Worm (Caenorhabditis elegans) whole organism, L3 larva: ENCODE measurements around the gene his-42.

Experiments
- R02D3.7 ChIP-seq: fragments of 150-350 bp; optimal IDR thresholded peaks from 2 replicates; lab custom pipeline; 2014; ENCODE audit warnings: missing biosample characterization, missing genetic modification characterization
- ama-1 ChIP-seq: fragments of 150-350 bp; optimal IDR thresholded peaks from 2 replicates; lab custom pipeline; 2018
- ceh-16 ChIP-seq: sonication (generic microtip); optimal IDR thresholded peaks from 2 replicates; lab custom pipeline; 2017; ENCODE audit warnings: missing biosample characterization, missing genetic modification characterization
- ceh-28 ChIP-seq: fragments of 150-350 bp; optimal IDR thresholded peaks from 2 replicates; lab custom pipeline; 2014; ENCODE audit warnings: missing biosample characterization, missing genetic modification reagents, missing genetic modification characterization
- ceh-82 ChIP-seq: fragments of 150-350 bp; optimal IDR thresholded peaks from 2 replicates; lab custom pipeline; 2014; ENCODE audit warnings: missing biosample characterization, missing genetic modification characterization
- ceh-9 ChIP-seq: sonication (generic microtip); optimal IDR thresholded peaks from 2 replicates; lab custom pipeline; 2018; ENCODE audit warnings: missing biosample characterization, missing genetic modification characterization
- egl-27 ChIP-seq: sonication (generic microtip); optimal IDR thresholded peaks from 4 replicates; lab custom pipeline; 2017; ENCODE audit warnings: missing biosample characterization, missing genetic modification reagents, missing genetic modification characterization
- egl-5 ChIP-seq: fragments of 150-350 bp; optimal IDR thresholded peaks from 2 replicates; lab custom pipeline; 2017; ENCODE audit warnings: missing biosample characterization, missing genetic modification reagents, missing genetic modification characterization, inconsistent platforms
- elt-1 ChIP-seq: fragments of 150-350 bp; optimal IDR thresholded peaks from 2 replicates; lab custom pipeline; 2014; ENCODE audit warnings: missing biosample characterization, missing genetic modification characterization
- elt-2 ChIP-seq: sonication (generic microtip); optimal IDR thresholded peaks from 2 replicates; lab custom pipeline; 2016; ENCODE audit warnings: missing genetic modification reagents, mild to moderate bottlenecking, missing genetic modification characterization, missing compliant biosample characterization
- elt-3 ChIP-seq, 3 experiments: fragments of 150-350 bp in 1 of 3; sonication (generic microtip) in 2 of 3; optimal IDR thresholded peaks; 2 replicates in 2 of 3; 4 replicates in 1 of 3; lab custom pipeline; 2014 to 2017; ENCODE audit warnings: missing biosample characterization in 3 of 3, missing genetic modification characterization in 3 of 3
- eor-1 ChIP-seq, 2 experiments: fragments of 150-350 bp; optimal IDR thresholded peaks; 2 replicates each; lab custom pipeline; 2014 to 2018; ENCODE audit warnings: missing biosample characterization in 2 of 2, missing genetic modification characterization in 2 of 2
- fkh-10 ChIP-seq: sonication (generic microtip); optimal IDR thresholded peaks from 2 replicates; lab custom pipeline; 2017; ENCODE audit warnings: missing biosample characterization, missing genetic modification reagents, missing genetic modification characterization
- fkh-2 ChIP-seq: fragments of 150-350 bp; optimal IDR thresholded peaks from 2 replicates; lab custom pipeline; 2014; ENCODE audit warnings: missing biosample characterization, missing genetic modification reagents, missing genetic modification characterization
- fos-1 ChIP-seq: fragments of 150-350 bp; optimal IDR thresholded peaks from 2 replicates; lab custom pipeline; 2014; ENCODE audit warnings: missing biosample characterization, missing genetic modification characterization
- jun-1 ChIP-seq: fragments of 150-350 bp; optimal IDR thresholded peaks from 2 replicates; lab custom pipeline; 2014; ENCODE audit warnings: missing biosample characterization, missing genetic modification reagents, missing genetic modification characterization
- lin-39 ChIP-seq: fragments of 150-350 bp; optimal IDR thresholded peaks from 2 replicates; lab custom pipeline; 2018; ENCODE audit warnings: missing biosample characterization, missing genetic modification reagents, missing genetic modification characterization
- lsy-12 ChIP-seq: sonication (generic microtip); optimal IDR thresholded peaks from 2 replicates; lab custom pipeline; 2016; ENCODE audit warnings: mild to moderate bottlenecking, missing genetic modification characterization, missing compliant biosample characterization
- mml-1 ChIP-seq: fragments of 150-350 bp; sonication (generic microtip); optimal IDR thresholded peaks from 3 replicates; lab custom pipeline; 2014; ENCODE audit warnings: missing biosample characterization, missing genetic modification characterization
- nhr-11 ChIP-seq: fragments of 150-350 bp; optimal IDR thresholded peaks from 2 replicates; lab custom pipeline; 2014; ENCODE audit warnings: missing biosample characterization, missing genetic modification characterization
- nhr-12 ChIP-seq: fragments of 150-350 bp; optimal IDR thresholded peaks from 2 replicates; lab custom pipeline; 2014; ENCODE audit warnings: missing biosample characterization, missing genetic modification characterization
- nhr-23 ChIP-seq: fragments of 150-350 bp; optimal IDR thresholded peaks from 2 replicates; lab custom pipeline; 2014; ENCODE audit warnings: missing biosample characterization, missing genetic modification reagents, missing genetic modification characterization
- nhr-237 ChIP-seq: fragments of 150-350 bp; optimal IDR thresholded peaks from 2 replicates; lab custom pipeline; 2014; ENCODE audit warnings: missing biosample characterization, missing genetic modification characterization
- nhr-25 ChIP-seq: sonication (generic microtip); optimal IDR thresholded peaks from 2 replicates; lab custom pipeline; 2017; ENCODE audit warnings: missing biosample characterization, missing genetic modification characterization
- nhr-43 ChIP-seq: sonication (generic microtip); optimal IDR thresholded peaks from 2 replicates; lab custom pipeline; 2016; ENCODE audit warnings: mild to moderate bottlenecking, missing genetic modification characterization, missing compliant biosample characterization; ENCODE audit not compliant: poor library complexity, severe bottlenecking
- nhr-76 ChIP-seq: fragments of 150-350 bp; sonication (generic microtip); optimal IDR thresholded peaks from 5 replicates; lab custom pipeline; 2014; ENCODE audit warnings: missing biosample characterization, missing genetic modification characterization
- nhr-77 ChIP-seq: fragments of 150-350 bp; optimal IDR thresholded peaks from 2 replicates; lab custom pipeline; 2014; ENCODE audit warnings: missing biosample characterization, missing genetic modification characterization
- pha-4 ChIP-seq: fragments of 150-350 bp; optimal IDR thresholded peaks from 2 replicates; lab custom pipeline; 2014; ENCODE audit warnings: missing biosample characterization, missing genetic modification reagents, missing genetic modification characterization
- sea-2 ChIP-seq: fragments of 150-350 bp; sonication (generic microtip); optimal IDR thresholded peaks from 4 replicates; lab custom pipeline; 2014; ENCODE audit warnings: missing biosample characterization, missing genetic modification reagents, missing genetic modification characterization
- skn-1 ChIP-seq: fragments of 150-350 bp; optimal IDR thresholded peaks from 2 replicates; lab custom pipeline; 2014; ENCODE audit warnings: missing biosample characterization, missing genetic modification characterization
- snpc-4 ChIP-seq: fragments of 150-350 bp; optimal IDR thresholded peaks from 2 replicates; lab custom pipeline; 2014; ENCODE audit warnings: missing biosample characterization, missing genetic modification characterization
- unc-39 ChIP-seq: sonication (generic microtip); optimal IDR thresholded peaks from 4 replicates; lab custom pipeline; 2017; ENCODE audit warnings: missing biosample characterization, missing genetic modification characterization
- unc-62 ChIP-seq: fragments of 150-350 bp; sonication (generic microtip); optimal IDR thresholded peaks from 4 replicates; lab custom pipeline; 2014; ENCODE audit warnings: missing biosample characterization, missing genetic modification reagents, missing genetic modification characterization
- zag-1 ChIP-seq: fragments of 150-350 bp; optimal IDR thresholded peaks from 2 replicates; lab custom pipeline; 2014; ENCODE audit warnings: missing biosample characterization, missing genetic modification characterization
- ztf-11 ChIP-seq: fragments of 150-350 bp; optimal IDR thresholded peaks from 2 replicates; lab custom pipeline; 2014; ENCODE audit warnings: missing biosample characterization, missing genetic modification characterization

his-42 gene

DNA sequence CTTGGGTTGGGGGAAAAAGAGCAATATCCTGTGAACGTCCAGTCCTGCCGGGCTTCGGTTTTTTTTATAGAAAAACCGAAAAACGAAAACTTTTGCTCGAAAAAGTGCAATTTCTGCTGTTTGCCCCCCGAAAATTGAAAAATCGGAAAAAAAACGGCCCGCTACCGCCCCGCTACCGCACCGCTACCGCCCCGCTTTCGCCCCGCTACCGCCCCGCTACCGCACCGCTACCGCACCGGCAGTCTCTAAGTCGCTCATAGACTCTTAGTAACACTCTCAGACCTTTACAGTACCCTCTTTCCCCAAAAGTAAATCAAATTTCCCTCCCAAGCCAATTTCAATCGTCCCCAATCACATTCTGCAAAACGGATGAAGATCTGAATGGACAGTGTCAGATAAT is 33.3 kb downstream of the his-42 start:
- TF ChIP-seq unc-39 = no peak
- TF ChIP-seq zag-1 (tag; lab: Kevin White, UChicago) = no peak
- no peak for TF ChIP-seq skn-1
- no peak for TF ChIP-seq ceh-16 (tag; lab: Kevin White, UChicago)
- no peak for TF ChIP-seq egl-27 (tag; lab: Kevin White, UChicago)
- TF ChIP-seq nhr-23 = no peak
- TF ChIP-seq jun-1 (tag; lab: Kevin White, UChicago) = no peak
- no peak for TF ChIP-seq nhr-12 (tag; lab: Kevin White, UChicago)
- TF ChIP-seq ama-1 (lab: Kevin White, UChicago) = no peak
- no peak for TF ChIP-seq R02D3.7 (tag; lab: Kevin White, UChicago)
- no peak for TF ChIP-seq nhr-25
- no peak for TF ChIP-seq fos-1 (tag; lab: Kevin White, UChicago)
- no peak for TF ChIP-seq pha-4 (tag; lab: Kevin White, UChicago)

DNA sequence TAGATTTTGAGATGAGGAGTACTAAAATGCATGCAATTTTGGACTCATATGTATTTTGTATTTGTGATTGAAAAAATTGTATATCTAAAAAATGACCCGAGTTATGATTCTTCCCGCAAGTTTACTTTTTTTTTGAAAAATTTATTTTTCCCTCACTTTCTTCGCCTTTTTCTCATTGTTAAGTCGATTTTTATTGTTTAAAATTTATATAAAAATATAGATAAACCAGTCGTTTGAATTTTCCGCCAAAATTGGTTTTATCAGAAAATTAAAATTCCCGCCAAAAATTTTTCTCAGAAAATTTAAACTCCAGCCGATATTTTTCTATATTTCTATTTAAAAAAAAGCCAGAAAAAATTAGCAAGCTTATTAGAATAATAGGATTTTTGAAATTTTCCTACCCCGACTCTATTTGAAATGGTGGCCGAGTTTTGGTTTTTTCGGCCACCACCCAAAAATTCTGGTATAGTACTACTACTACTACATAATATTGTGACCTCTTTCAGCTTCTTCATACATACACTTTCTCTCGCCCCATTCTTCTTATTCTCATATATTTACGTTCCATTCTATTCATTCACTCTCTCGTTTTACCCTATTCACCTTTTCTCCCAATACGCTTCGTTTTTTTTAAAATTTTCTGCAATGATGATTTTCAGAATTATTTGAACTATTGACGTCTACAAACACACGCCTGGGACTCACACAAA is 36.8 kb downstream of the his-42 start, which contains the start of gene ZK131.11:
TSS of gene ZK131.11 (plus strand) at position 660 of the 710 bp plus-strand sequence.
- TF ChIP-seq elt-2 (tag; lab: Kevin White, UChicago) (no peak), unc-62 (GFP tag; lab: Kevin White, UChicago) (no peak), sea-2 (GFP tag; lab: Kevin White, UChicago) (no peak), nhr-11 (tag; lab: Kevin White, UChicago) (no peak), jun-1 (tag; lab: Kevin White, UChicago) (no peak), ceh-9 (tag; lab: Kevin White, UChicago) (no peak), nhr-12 (tag; lab: Kevin White, UChicago) (no peak), lsy-12 (tag; lab: Kevin White, UChicago) (no peak), ceh-82 (no peak), nhr-25 (no peak), ztf-11 (no peak), fkh-2 (tag; lab: Kevin White, UChicago) (no peak), snpc-4 (no peak), nhr-76 (no peak)

- TF ChIP-seq ceh-28 (tag; lab: Kevin White, UChicago) (no peak), egl-5 (tag; lab: Kevin White, UChicago) (peak; percentile 22), nhr-43 (tag; lab: Kevin White, UChicago) (no peak), fos-1 (tag; lab: Kevin White, UChicago) (no peak), lin-39 (tag; lab: Kevin White, UChicago) (peak; percentile 12)
Observed at ce11 chrII:13789714-13790113, 38.8 kb downstream of the his-42 start.

DNA sequence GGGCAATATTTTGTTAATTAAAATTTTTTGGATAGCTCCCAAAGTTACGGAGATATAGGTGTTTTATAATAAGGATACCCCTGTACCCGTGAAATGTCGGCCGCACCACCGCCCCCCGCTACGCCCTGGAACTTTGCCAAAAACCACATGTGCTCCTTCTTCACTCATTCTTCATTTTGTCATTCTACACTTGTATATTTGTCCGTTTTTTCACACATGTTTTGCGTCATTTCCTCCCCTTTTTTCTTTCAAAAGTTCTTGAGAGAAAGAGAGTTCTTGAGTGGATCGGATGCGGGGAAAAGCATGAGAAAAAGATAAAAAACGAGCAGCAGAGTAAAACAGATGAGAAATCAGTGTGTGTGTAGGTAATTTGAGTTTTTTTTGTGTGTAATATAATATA is 39.7 kb downstream of the his-42 start:
- TF ChIP-seq snpc-4 (peak; percentile 13), elt-1 (no peak), nhr-12 (tag; lab: Kevin White, UChicago) (no peak), nhr-25 (no peak), fkh-10 (GFP tag; lab: Kevin White, UChicago) (peak; percentile 15)

ce11 chrII:13786899-13787298 is 41.6 kb downstream of the his-42 start:
- TF ChIP-seq nhr-25 (no peak), eor-1 (tag; optimal IDR thresholded peaks at IDR 0.05; lab: Kevin White, UChicago) (no peak), nhr-76 (no peak), ztf-11 (no peak), mml-1 (tag; lab: Kevin White, UChicago) (no peak), nhr-12 (tag; lab: Kevin White, UChicago) (no peak), nhr-237 (no peak), nhr-23 (no peak), nhr-43 (tag; lab: Kevin White, UChicago) (no peak), lsy-12 (tag; lab: Kevin White, UChicago) (no peak), fos-1 (tag; lab: Kevin White, UChicago) (no peak), elt-3 (tag; optimal IDR thresholded peaks at IDR 0.05; lab: Kevin White, UChicago) (no peak), lin-39 (tag; lab: Kevin White, UChicago) (no peak), zag-1 (tag; lab: Kevin White, UChicago) (no peak), nhr-77 (tag; lab: Kevin White, UChicago) (no peak)
